Fruit fly (Drosophila melanogaster) whole organism, embryonic: Measurements from ENCODE around the gene Polr2G.

Source experiments
- Asciz ChIP-seq: fragments of 200-800 bp; sonication (Bioruptor generic); optimal IDR thresholded peaks from 2 replicates; lab custom pipeline; 2017; ENCODE audit warnings: missing biosample characterization, mild to moderate bottlenecking, missing genetic modification characterization, missing genetic modification reagents
- CG10147 ChIP-seq: fragments of 200-800 bp; sonication (Bioruptor generic); optimal IDR thresholded peaks from 2 replicates; lab custom pipeline; 2019; ENCODE audit warnings: missing biosample characterization, mild to moderate bottlenecking, missing genetic modification characterization, moderate library complexity
- CG10274 ChIP-seq: fragments of 200-800 bp; sonication (Bioruptor generic); optimal IDR thresholded peaks from 3 replicates; lab custom pipeline; 2017; ENCODE audit warnings: missing biosample characterization, mild to moderate bottlenecking, missing genetic modification characterization
- CG11247 ChIP-seq: fragments of 200-800 bp; sonication (Bioruptor generic); IDR thresholded peaks from 2 replicates; pipeline ENCODE4 v1.3.6; 2022; ENCODE audit warnings: missing biosample characterization, missing genetic modification characterization
- CG11560 ChIP-seq: fragments of 200-800 bp; sonication (Bioruptor generic); IDR thresholded peaks from 3 replicates; pipeline ENCODE4 v1.3.6; 2022; ENCODE audit warnings: missing biosample characterization, missing genetic modification characterization
- CG12391 ChIP-seq: fragments of 200-800 bp; sonication (Bioruptor generic); optimal IDR thresholded peaks from 3 replicates; lab custom pipeline; 2018; ENCODE audit warnings: missing biosample characterization, mild to moderate bottlenecking, missing genetic modification characterization, moderate library complexity
- CG12659 ChIP-seq: fragments of 200-800 bp; sonication (Bioruptor generic); optimal IDR thresholded peaks from 3 replicates; lab custom pipeline; 2017; ENCODE audit warnings: mild to moderate bottlenecking, missing biosample characterization, missing genetic modification reagents, missing genetic modification characterization
- CG12942 ChIP-seq: fragments of 200-800 bp; sonication (Bioruptor generic); optimal IDR thresholded peaks from 3 replicates; lab custom pipeline; 2016; ENCODE audit warnings: missing biosample characterization, missing genetic modification characterization
- CG14860 ChIP-seq: fragments of 200-800 bp; sonication (Bioruptor generic); IDR thresholded peaks from 3 replicates; pipeline ENCODE4 v1.3.6; 2022; ENCODE audit warnings: missing biosample characterization, missing genetic modification characterization; ENCODE audit not compliant: partially characterized antibody
- CG16813 ChIP-seq: fragments of 200-800 bp; sonication (Bioruptor generic); IDR thresholded peaks from 3 replicates; pipeline ENCODE4 v1.3.6; 2022; ENCODE audit warnings: missing biosample characterization, missing genetic modification characterization; ENCODE audit not compliant: partially characterized antibody
- CG16863 ChIP-seq: fragments of 200-800 bp; sonication (Bioruptor generic); optimal IDR thresholded peaks from 3 replicates; lab custom pipeline; 2016; ENCODE audit warnings: missing biosample characterization, missing genetic modification characterization
- CG17612 ChIP-seq: fragments of 200-800 bp; sonication (Bioruptor generic); IDR thresholded peaks from 2 replicates; pipeline ENCODE4 v1.3.6; 2022; ENCODE audit warnings: missing biosample characterization, missing genetic modification characterization
- CG31441 ChIP-seq: fragments of 200-800 bp; sonication (Bioruptor generic); IDR thresholded peaks from 2 replicates; pipeline ENCODE4 v1.3.6; 2022; ENCODE audit warnings: missing biosample characterization, missing genetic modification characterization
- CG3281 ChIP-seq: fragments of 200-800 bp; sonication (Bioruptor generic); optimal IDR thresholded peaks from 3 replicates; lab custom pipeline; 2017; ENCODE audit warnings: missing biosample characterization, mild to moderate bottlenecking, missing genetic modification characterization
- CG34376 ChIP-seq: fragments of 200-800 bp; sonication (Bioruptor generic); optimal IDR thresholded peaks from 2 replicates; lab custom pipeline; 2018; ENCODE audit warnings: missing biosample characterization, mild to moderate bottlenecking, missing genetic modification characterization
- CG4404 ChIP-seq: fragments of 200-800 bp; sonication (Bioruptor generic); IDR thresholded peaks from 2 replicates; pipeline ENCODE4 v1.3.6; 2022; ENCODE audit warnings: missing biosample characterization, missing genetic modification characterization
- CG4617 ChIP-seq: fragments of 200-800 bp; sonication (Bioruptor generic); optimal IDR thresholded peaks from 3 replicates; lab custom pipeline; 2016; ENCODE audit warnings: missing biosample characterization, missing genetic modification characterization, borderline replicate concordance
- CG7271 ChIP-seq: fragments of 200-800 bp; sonication (Bioruptor generic); optimal IDR thresholded peaks from 2 replicates; lab custom pipeline; 2018; ENCODE audit warnings: missing biosample characterization, mild to moderate bottlenecking, missing genetic modification characterization, moderate library complexity
- CG7839 ChIP-seq: fragments of 200-800 bp; sonication (Bioruptor generic); optimal IDR thresholded peaks from 3 replicates; lab custom pipeline; 2018; ENCODE audit warnings: missing biosample characterization, mild to moderate bottlenecking, missing genetic modification characterization, moderate library complexity
- CkIIα-i1 ChIP-seq: fragments of 200-800 bp; sonication (Bioruptor generic); IDR thresholded peaks from 2 replicates; pipeline ENCODE4 v1.3.6; 2022; ENCODE audit warnings: missing biosample characterization, missing genetic modification characterization
- Dip3 ChIP-seq: fragments of 200-800 bp; sonication (Bioruptor generic); optimal IDR thresholded peaks from 3 replicates; lab custom pipeline; 2016; ENCODE audit warnings: missing biosample characterization, missing genetic modification characterization
- E2f2 ChIP-seq: fragments of 200-800 bp; sonication (Bioruptor generic); IDR thresholded peaks from 2 replicates; pipeline ENCODE4 v1.3.6; 2022; ENCODE audit warnings: missing biosample characterization, missing genetic modification characterization
- GATAe ChIP-seq: fragments of 200-800 bp; sonication (Bioruptor generic); conservative IDR thresholded peaks from 2 replicates; pipeline ENCODE4 v1.3.6; 2022; ENCODE audit warnings: missing biosample characterization, missing genetic modification characterization
- Gsc ChIP-seq: fragments of 200-800 bp; sonication (Bioruptor generic); IDR thresholded peaks from 2 replicates; pipeline ENCODE4 v1.3.6; 2022; ENCODE audit warnings: missing biosample characterization, missing genetic modification characterization
- HmgD ChIP-seq: fragments of 200-800 bp; sonication (Bioruptor generic); optimal IDR thresholded peaks from 3 replicates; lab custom pipeline; 2016; ENCODE audit warnings: missing biosample characterization, missing genetic modification characterization
- Hmx ChIP-seq: fragments of 200-800 bp; sonication (Bioruptor generic); optimal IDR thresholded peaks from 2 replicates; lab custom pipeline; 2016; ENCODE audit warnings: missing biosample characterization, missing genetic modification characterization
- Lhr ChIP-seq: fragments of 200-800 bp; sonication (Bioruptor generic); optimal IDR thresholded peaks from 3 replicates; lab custom pipeline; 2017; ENCODE audit warnings: mild to moderate bottlenecking, missing biosample characterization, missing genetic modification reagents, missing genetic modification characterization
- Mrtf ChIP-seq: fragments of 200-800 bp; sonication (Bioruptor generic); IDR thresholded peaks from 3 replicates; pipeline ENCODE4 v1.3.6; 2022; ENCODE audit warnings: missing biosample characterization, missing genetic modification characterization
- NFAT ChIP-seq: fragments of 200-800 bp; sonication (Bioruptor generic); IDR thresholded peaks from 2 replicates; pipeline ENCODE4 v1.3.6; 2022; ENCODE audit warnings: missing biosample characterization, missing genetic modification characterization
- Nf-YA ChIP-seq: fragments of 200-800 bp; sonication (Bioruptor generic); IDR thresholded peaks from 2 replicates; pipeline ENCODE4 v1.3.6; 2022; ENCODE audit warnings: missing biosample characterization, missing genetic modification characterization
- Ptx1 ChIP-seq: fragments of 200-800 bp; sonication (Bioruptor generic); IDR thresholded peaks from 2 replicates; pipeline ENCODE4 v1.3.6; 2022; ENCODE audit warnings: missing biosample characterization, missing genetic modification characterization
- Ssrp ChIP-seq: fragments of 200-800 bp; sonication (Bioruptor generic); optimal IDR thresholded peaks from 2 replicates; lab custom pipeline; 2018; ENCODE audit warnings: missing biosample characterization, mild to moderate bottlenecking, missing genetic modification characterization, moderate library complexity
- TFAM ChIP-seq: fragments of 200-800 bp; sonication (Bioruptor generic); optimal IDR thresholded peaks from 2 replicates; lab custom pipeline; 2017; ENCODE audit warnings: missing biosample characterization, missing genetic modification characterization, inconsistent platforms
- Tbp ChIP-seq: fragments of >200 bp; optimal IDR thresholded peaks from 2 replicates; lab custom pipeline; 2018; ENCODE audit warnings: missing biosample characterization, missing genetic modification characterization
- bsh ChIP-seq, 2 experiments: fragments of 200-800 bp; sonication (Bioruptor generic); optimal IDR thresholded peaks; 2 replicates each; lab custom pipeline; 2017 to 2018; ENCODE audit warnings: mild to moderate bottlenecking in 2 of 2, missing biosample characterization in 2 of 2, missing genetic modification characterization in 2 of 2, moderate library complexity in 1 of 2
- crol ChIP-seq: fragments of 200-800 bp; sonication (Bioruptor generic); IDR thresholded peaks from 2 replicates; pipeline ENCODE4 v1.3.6; 2022; ENCODE audit warnings: missing biosample characterization, missing genetic modification characterization
- fu2 ChIP-seq: fragments of 200-800 bp; sonication (Bioruptor generic); optimal IDR thresholded peaks from 2 replicates; lab custom pipeline; 2016; ENCODE audit warnings: missing biosample characterization, missing genetic modification characterization
- gcm ChIP-seq: fragments of 200-800 bp; sonication (Bioruptor generic); optimal IDR thresholded peaks from 2 replicates; lab custom pipeline; 2019; ENCODE audit warnings: missing biosample characterization, mild to moderate bottlenecking, missing genetic modification characterization, moderate library complexity
- klu ChIP-seq: fragments of 200-800 bp; sonication (Bioruptor generic); IDR thresholded peaks from 2 replicates; pipeline ENCODE4 v1.3.6; 2022; ENCODE audit warnings: missing biosample characterization, missing genetic modification characterization
- knrl ChIP-seq: fragments of 200-800 bp; sonication (Bioruptor generic); IDR thresholded peaks from 3 replicates; pipeline ENCODE4 v1.3.6; 2022; ENCODE audit warnings: missing biosample characterization, missing genetic modification characterization; ENCODE audit not compliant: partially characterized antibody
- otp ChIP-seq: fragments of 200-800 bp; sonication (Bioruptor generic); IDR thresholded peaks from 3 replicates; pipeline ENCODE4, ENCODE4 v1.3.6; 2022; ENCODE audit warnings: missing biosample characterization, missing genetic modification characterization
- pho ChIP-seq: fragments of 200-800 bp; sonication (Bioruptor generic); optimal IDR thresholded peaks from 2 replicates; lab custom pipeline; 2016; ENCODE audit warnings: missing biosample characterization, missing genetic modification characterization
- pzg ChIP-seq: fragments of 200-800 bp; sonication (Bioruptor generic); optimal IDR thresholded peaks from 3 replicates; lab custom pipeline; 2018; ENCODE audit warnings: missing biosample characterization, mild to moderate bottlenecking, missing genetic modification characterization, moderate library complexity
- scrt ChIP-seq: fragments of 200-800 bp; sonication (Bioruptor generic); optimal IDR thresholded peaks from 2 replicates; lab custom pipeline; 2018; ENCODE audit warnings: missing biosample characterization, mild to moderate bottlenecking, missing genetic modification characterization, moderate library complexity
- sob ChIP-seq: fragments of 200-800 bp; sonication (Bioruptor generic); IDR thresholded peaks from 2 replicates; pipeline ENCODE4 v1.3.6; 2022; ENCODE audit warnings: missing biosample characterization, missing genetic modification characterization
- tin ChIP-seq: fragments of 200-800 bp; sonication (Bioruptor generic); optimal IDR thresholded peaks from 3 replicates; lab custom pipeline; 2016; ENCODE audit warnings: missing biosample characterization, missing genetic modification characterization
- tx ChIP-seq: fragments of 200-800 bp; sonication (Bioruptor generic); optimal IDR thresholded peaks from 2 replicates; lab custom pipeline; 2016; ENCODE audit warnings: missing biosample characterization, missing genetic modification characterization
- vvl ChIP-seq: fragments of 200-800 bp; sonication (Bioruptor generic); IDR thresholded peaks from 2 replicates; pipeline ENCODE4 v1.3.6; 2022; ENCODE audit warnings: missing biosample characterization, missing genetic modification characterization
- zen2 ChIP-seq: fragments of 200-800 bp; sonication (Bioruptor generic); IDR thresholded peaks from 3 replicates; pipeline ENCODE4 v1.3.6; 2022; ENCODE audit warnings: missing biosample characterization, missing genetic modification characterization; ENCODE audit not compliant: partially characterized antibody
- zf30C ChIP-seq: fragments of 200-800 bp; sonication (Bioruptor generic); optimal IDR thresholded peaks from 3 replicates; lab custom pipeline; 2018; ENCODE audit warnings: missing biosample characterization, mild to moderate bottlenecking, missing genetic modification characterization

Polr2G gene

DNA sequence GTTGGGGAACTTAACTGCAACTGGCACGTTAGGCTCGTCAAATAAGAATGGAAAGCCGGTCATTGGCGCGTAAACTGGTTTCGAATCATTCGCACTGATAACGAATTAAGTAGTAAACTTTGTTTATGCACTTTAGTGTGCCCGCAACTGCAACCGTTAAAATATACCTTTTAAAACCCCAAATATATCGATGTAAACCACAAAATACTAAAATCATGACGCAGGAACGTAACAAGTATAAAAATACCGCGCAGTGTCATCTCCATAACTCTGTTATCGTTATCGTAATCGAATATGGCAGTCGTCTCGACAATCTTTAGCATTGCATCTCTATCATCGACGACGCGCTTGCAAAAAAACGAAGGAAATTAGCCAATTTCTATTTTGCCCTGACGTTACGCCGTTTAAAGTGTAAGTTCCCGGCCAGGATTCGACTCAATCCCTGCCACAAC lies 2.3 kb upstream of the Polr2G start, which contains the start of the genes CG31344 and Caf1-55 (continued):
- TF ChIP-seq Dip3 (GFP tag; lab: Kevin White, UChicago) (no peak), Mrtf (GFP tag; lab: Robert Waterston, UW) (no peak), CG17612 (GFP tag; lab: Robert Waterston, UW) (no peak), CG11247 (GFP tag; lab: Robert Waterston, UW) (no peak), CG16813 (peak; percentile 71), CG7839 (tag; lab: Kevin White, UChicago) (no peak), Asciz (no peak), gcm (GFP tag; lab: Kevin White, UChicago) (no peak), TFAM (no peak), CG12942 (no peak), HmgD (no peak), CG16863 (GFP tag; lab: Kevin White, UChicago) (no peak), CG4404 (GFP tag; lab: Robert Waterston, UW) (no peak), E2f2 (GFP tag; lab: Robert Waterston, UW) (peak; percentile 82), CG12659 (peak; percentile 74), CG10147 (no peak), crol (GFP tag; lab: Robert Waterston, UW) (no peak), otp (GFP tag; lab: Robert Waterston, UW) (no peak), Ssrp (no peak), zf30C (GFP tag; lab: Kevin White, UChicago) (no peak), Lhr (GFP tag; lab: Kevin White, UChicago) (peak; percentile 76), CG14860 (GFP tag; lab: Robert Waterston, UW) (peak; percentile 61; the same call in 2 of the 3 replicates), NFAT (GFP tag; lab: Robert Waterston, UW) (no peak), pho (GFP tag; lab: Kevin White, UChicago) (peak; percentile 51), CG31441 (GFP tag; lab: Robert Waterston, UW) (peak; percentile 23; the same call in 1 of the 2 replicates), CG10274 (GFP tag; lab: Kevin White, UChicago) (no peak), Hmx (GFP tag; lab: Kevin White, UChicago) (no peak), GATAe (GFP tag; lab: Robert Waterston, UW) (no peak), CG3281 (GFP tag; lab: Kevin White, UChicago) (no peak), Ptx1 (GFP tag; lab: Robert Waterston, UW) (no peak), vvl (GFP tag; lab: Robert Waterston, UW) (peak; percentile 42; the same call in 1 of the 2 replicates), CG11560 (tag; lab: Robert Waterston, UW) (peak; percentile 91)
- TF ChIP-seq, all 482 proteins: peak for 113

DNA sequence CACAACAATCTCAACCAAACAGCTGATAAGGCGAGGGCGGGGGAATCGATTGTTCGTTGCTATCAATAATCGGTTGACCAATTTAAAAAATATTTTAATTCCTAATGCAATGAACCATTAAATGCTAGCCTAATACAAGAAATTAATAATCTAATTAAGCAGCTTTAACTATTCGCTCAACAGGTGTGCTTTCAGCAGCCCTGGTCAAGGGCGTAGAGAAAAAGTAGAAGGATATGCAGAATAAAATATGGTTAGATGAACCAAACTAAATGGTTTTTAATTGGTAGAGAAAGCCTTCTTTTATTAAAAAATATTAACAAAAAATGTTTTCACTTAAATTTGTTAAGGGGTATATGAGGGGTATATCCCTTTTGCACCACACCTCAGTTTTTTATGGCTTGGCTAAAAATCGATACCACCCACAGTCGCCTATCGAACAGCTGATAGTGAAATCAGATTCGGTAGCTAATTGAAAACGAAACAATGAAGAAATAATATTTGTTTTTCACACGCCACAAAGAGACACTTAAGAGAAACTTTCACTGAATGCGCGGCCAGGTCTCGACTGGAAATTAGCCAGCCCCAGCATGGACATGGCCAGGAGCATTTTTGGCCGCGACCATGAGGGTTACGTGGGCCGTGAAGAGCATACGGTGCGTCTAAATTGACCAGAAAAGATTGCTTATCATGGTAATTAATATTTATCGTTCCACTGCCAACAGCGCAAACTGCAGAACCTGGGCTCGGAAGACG lies 4.0 kb downstream of the Polr2G start, which contains the start of the genes SIDL and CG12241:
Gene SIDL, minus strand, starts transcription at position 51 of the 753 bp plus-strand sequence.
Gene CG12241, plus strand, starts transcription at position 433 of the 753 bp plus-strand sequence.
- TF ChIP-seq klu (GFP tag; lab: Robert Waterston, UW) (peak; percentile 89), tin (GFP tag; lab: Kevin White, UChicago) (peak; percentile 72), bsh (GFP tag; optimal IDR thresholded peaks at IDR 0.05; lab: Kevin White, UChicago) (peak in 1 of 2 experiments; percentile 44), tx (peak; percentile 25), CG4617 (peak; percentile 18), CG34376 (GFP tag; lab: Kevin White, UChicago) (peak; percentile 71), Gsc (peak; percentile 78), Nf-YA (GFP tag; lab: Robert Waterston, UW) (peak; percentile 84), Tbp (GFP tag; lab: Kevin White, UChicago) (no peak), knrl (peak; percentile 16; the same call in 1 of the 3 replicates), CkIIα-i1 (GFP tag; lab: Robert Waterston, UW) (no peak), sob (GFP tag; lab: Robert Waterston, UW) (peak; percentile 93), pzg (GFP tag; lab: Kevin White, UChicago) (peak; percentile 34), scrt (peak; percentile 90), CG12391 (tag; lab: Kevin White, UChicago) (peak; percentile 72), CG7271 (tag; lab: Kevin White, UChicago) (peak; percentile 31), zen2 (GFP tag; lab: Robert Waterston, UW) (no peak), fu2 (GFP tag; lab: Kevin White, UChicago) (peak; percentile 19), GATAe (GFP tag; lab: Robert Waterston, UW) (peak; percentile 84)
